Fruit fly (Drosophila melanogaster) whole organism, wandering third instar larva: ENCODE data around the gene CG9121.

Source experiments
- CG32264 ChIP-seq: fragments of 200-800 bp; sonication (Bioruptor generic); optimal IDR thresholded peaks from 2 replicates; lab custom pipeline; 2016; ENCODE audit warnings: missing biosample characterization, missing genetic modification characterization
- CG9705 ChIP-seq: fragments of 200-800 bp; sonication (Bioruptor generic); optimal IDR thresholded peaks from 2 replicates; lab custom pipeline; 2018; ENCODE audit warnings: missing biosample characterization, mild to moderate bottlenecking, missing genetic modification characterization
- CrebA ChIP-seq: fragments of 200-800 bp; sonication (Bioruptor generic); optimal IDR thresholded peaks from 2 replicates; lab custom pipeline; 2016; ENCODE audit warnings: missing biosample characterization, mild to moderate bottlenecking, missing genetic modification characterization, borderline replicate concordance
- Dfd ChIP-seq: fragments of >200 bp; optimal IDR thresholded peaks from 2 replicates; lab custom pipeline; 2017; ENCODE audit warnings: missing biosample characterization, missing genetic modification characterization
- Dif ChIP-seq: fragments of 200-275, 200-300 bp; sonication (Bioruptor generic); optimal IDR thresholded peaks from 2 replicates; lab custom pipeline; 2018; ENCODE audit warnings: missing biosample characterization, missing genetic modification characterization; ENCODE audit not compliant: partially characterized antibody
- GATAd ChIP-seq: sonication (Bioruptor generic); optimal IDR thresholded peaks from 2 replicates; lab custom pipeline; 2016; ENCODE audit warnings: missing biosample characterization, missing genetic modification characterization
- Hnf4 ChIP-seq: fragments of 200-800 bp; sonication (Bioruptor generic); optimal IDR thresholded peaks from 2 replicates; lab custom pipeline; 2016; ENCODE audit warnings: missing biosample characterization, mild to moderate bottlenecking, missing genetic modification characterization
- Hr78 ChIP-seq: fragments of >200 bp; optimal IDR thresholded peaks from 2 replicates; lab custom pipeline; 2017; ENCODE audit warnings: missing biosample characterization, missing genetic modification characterization
- Jra ChIP-seq: sonication (Bioruptor generic); optimal IDR thresholded peaks from 2 replicates; lab custom pipeline; 2016; ENCODE audit warnings: missing biosample characterization, missing genetic modification characterization
- Mio ChIP-seq: sonication (Bioruptor generic); optimal IDR thresholded peaks from 2 replicates; lab custom pipeline; 2016; ENCODE audit warnings: missing biosample characterization, missing genetic modification characterization
- Myc ChIP-seq: fragments of >200 bp; optimal IDR thresholded peaks from 2 replicates; lab custom pipeline; 2017
- N ChIP-seq: fragments of >200 bp; optimal IDR thresholded peaks from 2 replicates; lab custom pipeline; 2018; ENCODE audit warnings: missing biosample characterization, missing external identifiers, missing genetic modification characterization
- Rel ChIP-seq, 2 experiments: fragments of 200-800 bp; sonication (Bioruptor generic) in 1 of 2; optimal IDR thresholded peaks; 2 replicates in 1 of 2; 3 replicates in 1 of 2; lab custom pipeline; 2016 to 2019; ENCODE audit warnings: mild to moderate bottlenecking in 2 of 2, missing biosample characterization in 2 of 2, missing genetic modification characterization in 2 of 2, moderate library complexity in 1 of 2
- Sp1 ChIP-seq: fragments of 200-800 bp; sonication (Bioruptor generic); optimal IDR thresholded peaks from 3 replicates; lab custom pipeline; 2019; ENCODE audit warnings: missing biosample characterization, mild to moderate bottlenecking, missing genetic modification characterization, moderate library complexity
- Vsx2 ChIP-seq: fragments of 200-300, 225-300 bp; sonication (Bioruptor generic); optimal IDR thresholded peaks from 2 replicates; lab custom pipeline; 2018; ENCODE audit warnings: missing biosample characterization, missing genetic modification characterization; ENCODE audit not compliant: partially characterized antibody
- br ChIP-seq: fragments of 200-800 bp; sonication (Bioruptor generic); optimal IDR thresholded peaks from 2 replicates; lab custom pipeline; 2016; ENCODE audit warnings: missing biosample characterization, missing genetic modification characterization
- brk ChIP-seq: fragments of 200-800 bp; sonication (Bioruptor generic); optimal IDR thresholded peaks from 2 replicates; lab custom pipeline; 2016; ENCODE audit warnings: missing biosample characterization, mild to moderate bottlenecking, missing genetic modification characterization
- dl ChIP-seq, 2 experiments: fragments of 175-275, 200-275 bp in 1 of 2; fragments of 200-275 bp in 1 of 2; sonication (Bioruptor generic); optimal IDR thresholded peaks; lab custom pipeline; 2018; ENCODE audit warnings: mild to moderate bottlenecking in 2 of 2, missing biosample characterization in 2 of 2, missing genetic modification characterization in 2 of 2, moderate library complexity in 2 of 2; ENCODE audit not compliant: partially characterized antibody in 2 of 2, insufficient read depth in 1 of 2
- dmrt93B ChIP-seq: fragments of 200-800 bp; sonication (Bioruptor generic); optimal IDR thresholded peaks from 2 replicates; lab custom pipeline; 2018; ENCODE audit warnings: missing biosample characterization, mild to moderate bottlenecking, missing genetic modification characterization
- dsf ChIP-seq: sonication (Bioruptor generic); optimal IDR thresholded peaks from 2 replicates; lab custom pipeline; 2016; ENCODE audit warnings: missing biosample characterization, missing genetic modification characterization, borderline replicate concordance
- ey ChIP-seq: fragments of 200-800 bp; sonication (Bioruptor generic); optimal IDR thresholded peaks from 2 replicates; lab custom pipeline; 2016; ENCODE audit warnings: missing biosample characterization, missing genetic modification characterization
- foxo ChIP-seq, 2 experiments: fragments of 200-800 bp; sonication (Bioruptor generic); optimal IDR thresholded peaks; 2 replicates in 1 of 2; 3 replicates in 1 of 2; lab custom pipeline; 2016 to 2017; ENCODE audit warnings: missing biosample characterization in 2 of 2, missing genetic modification characterization in 2 of 2
- fru ChIP-seq: fragments of 200-800 bp; sonication (Bioruptor generic); optimal IDR thresholded peaks from 3 replicates; lab custom pipeline; 2016; ENCODE audit warnings: missing biosample characterization, mild to moderate bottlenecking, missing genetic modification characterization
- jim ChIP-seq: fragments of 175-275, 200-325 bp; sonication (Bioruptor generic); optimal IDR thresholded peaks from 2 replicates; lab custom pipeline; 2016; ENCODE audit warnings: missing biosample characterization, mild to moderate bottlenecking, missing genetic modification characterization
- lola ChIP-seq: fragments of >200 bp; optimal IDR thresholded peaks from 2 replicates; lab custom pipeline; 2017; ENCODE audit warnings: missing biosample characterization, missing genetic modification characterization
- pan ChIP-seq: fragments of >200 bp; optimal IDR thresholded peaks from 2 replicates; lab custom pipeline; 2017
- psq ChIP-seq: fragments of 200-800 bp; sonication (Bioruptor generic); optimal IDR thresholded peaks from 3 replicates; lab custom pipeline; 2017; ENCODE audit warnings: missing biosample characterization, mild to moderate bottlenecking, missing genetic modification characterization, moderate library complexity
- rgr ChIP-seq: fragments of 200-800 bp; sonication (Bioruptor generic); optimal IDR thresholded peaks from 3 replicates; lab custom pipeline; 2016; ENCODE audit warnings: missing biosample characterization, mild to moderate bottlenecking, missing genetic modification characterization
- sage ChIP-seq: fragments of 200-800 bp; sonication (Bioruptor generic); optimal IDR thresholded peaks from 2 replicates; lab custom pipeline; 2016; ENCODE audit warnings: missing biosample characterization, mild to moderate bottlenecking, missing genetic modification characterization
- tai ChIP-seq: sonication (Bioruptor generic); optimal IDR thresholded peaks from 2 replicates; lab custom pipeline; 2016; ENCODE audit warnings: missing biosample characterization, missing genetic modification characterization
- usp ChIP-seq: fragments of >200 bp; optimal IDR thresholded peaks from 2 replicates; lab custom pipeline; 2017; ENCODE audit warnings: missing biosample characterization, missing genetic modification characterization
- woc ChIP-seq: sonication (Bioruptor generic); optimal IDR thresholded peaks from 2 replicates; lab custom pipeline; 2016; ENCODE audit warnings: missing biosample characterization, mild to moderate bottlenecking, missing genetic modification characterization

The CG9121 gene

dm6 chr2L:5027321-5028069, 23.4 kb downstream of the CG9121 start:
- no peak for TF ChIP-seq woc (GFP tag; lab: Kevin White, UChicago)
- TF ChIP-seq Rel (GFP tag; optimal IDR thresholded peaks at IDR 0.05; lab: Kevin White, UChicago): no peak
- TF ChIP-seq Rel (tag; optimal IDR thresholded peaks at IDR 0.05; lab: Kevin White, UChicago): peak; percentile 10
- no peak for TF ChIP-seq CG32264 (GFP tag; lab: Kevin White, UChicago)
- TF ChIP-seq sage (GFP tag; lab: Kevin White, UChicago): no peak
- TF ChIP-seq, all 38 proteins: peak for 1

dm6 chr2L:5025557-5025956, 25.3 kb downstream of the CG9121 start:
- TF ChIP-seq Dif (GFP tag; lab: Kevin White, UChicago) (no peak), Rel (GFP tag; optimal IDR thresholded peaks at IDR 0.05; lab: Kevin White, UChicago) (no peak), Rel (tag; optimal IDR thresholded peaks at IDR 0.05; lab: Kevin White, UChicago) (no peak), Hnf4 (GFP tag; lab: Kevin White, UChicago) (no peak), brk (GFP tag; lab: Kevin White, UChicago) (no peak), foxo (GFP tag; optimal IDR thresholded peaks at IDR 0.05; lab: Kevin White, UChicago) (no peak), Hr78 (GFP tag; lab: Kevin White, UChicago) (no peak), GATAd (GFP tag; lab: Kevin White, UChicago) (no peak), br (GFP tag; lab: Kevin White, UChicago) (no peak), Sp1 (GFP tag; lab: Kevin White, UChicago) (no peak), CG32264 (GFP tag; lab: Kevin White, UChicago) (no peak), N (GFP tag; lab: Kevin White, UChicago) (no peak), tai (no peak), Dfd (GFP tag; lab: Kevin White, UChicago) (no peak), CG9705 (GFP tag; lab: Kevin White, UChicago) (no peak), rgr (no peak), pan (lab: Kevin White, UChicago) (no peak), Vsx2 (GFP tag; lab: Kevin White, UChicago) (no peak), dl (GFP tag; optimal IDR thresholded peaks at IDR 0.05; lab: Kevin White, UChicago; ENCODE audit: insufficient read depth in 1 of 2, partially characterized antibody in 2 of 2) (no peak), CrebA (GFP tag; lab: Kevin White, UChicago) (no peak), Myc (lab: Kevin White, UChicago) (no peak)

- no peak for TF ChIP-seq psq (GFP tag; lab: Kevin White, UChicago)
- TF ChIP-seq tai: no peak
- TF ChIP-seq Myc (lab: Kevin White, UChicago): no peak
- no peak for TF ChIP-seq sage (GFP tag; lab: Kevin White, UChicago)
- no peak for TF ChIP-seq pan (lab: Kevin White, UChicago)
- TF ChIP-seq Sp1 (GFP tag; lab: Kevin White, UChicago): no peak
- no peak for TF ChIP-seq Hnf4 (GFP tag; lab: Kevin White, UChicago)
- no peak for TF ChIP-seq dl (GFP tag; optimal IDR thresholded peaks at IDR 0.05; lab: Kevin White, UChicago; ENCODE audit: insufficient read depth in 1 of 2, partially characterized antibody in 2 of 2)
- TF ChIP-seq dmrt93B (GFP tag; lab: Kevin White, UChicago): no peak
- no peak for TF ChIP-seq lola (GFP tag; lab: Kevin White, UChicago)
- TF ChIP-seq Dif (GFP tag; lab: Kevin White, UChicago): no peak
- TF ChIP-seq ey (GFP tag; lab: Kevin White, UChicago): no peak
- no peak for TF ChIP-seq usp (GFP tag; lab: Kevin White, UChicago)
- no peak for TF ChIP-seq CG32264 (GFP tag; lab: Kevin White, UChicago)
- no peak for TF ChIP-seq Rel (GFP tag; optimal IDR thresholded peaks at IDR 0.05; lab: Kevin White, UChicago)
- TF ChIP-seq Rel (tag; optimal IDR thresholded peaks at IDR 0.05; lab: Kevin White, UChicago): no peak
- no peak for TF ChIP-seq N (GFP tag; lab: Kevin White, UChicago)
Observed at dm6 chr2L:5022602-5023001, 28.3 kb downstream of the CG9121 start.

dm6 chr2L:5020479-5020878, 30.4 kb downstream of the CG9121 start:
- TF ChIP-seq br (GFP tag; lab: Kevin White, UChicago): no peak
- TF ChIP-seq fru (GFP tag; lab: Kevin White, UChicago): no peak
- no peak for TF ChIP-seq lola (GFP tag; lab: Kevin White, UChicago)
- TF ChIP-seq foxo (GFP tag; optimal IDR thresholded peaks at IDR 0.05; lab: Kevin White, UChicago): no peak
- TF ChIP-seq dsf (GFP tag; lab: Kevin White, UChicago): no peak
- TF ChIP-seq jim (GFP tag; lab: Kevin White, UChicago): no peak
- no peak for TF ChIP-seq ey (GFP tag; lab: Kevin White, UChicago)
- no peak for TF ChIP-seq Mio (GFP tag; lab: Kevin White, UChicago)
- no peak for TF ChIP-seq Jra (GFP tag; lab: Kevin White, UChicago)
- TF ChIP-seq rgr: no peak
- TF ChIP-seq woc (GFP tag; lab: Kevin White, UChicago): no peak
- TF ChIP-seq dl (GFP tag; optimal IDR thresholded peaks at IDR 0.05; lab: Kevin White, UChicago; ENCODE audit: insufficient read depth in 1 of 2, partially characterized antibody in 2 of 2): no peak
- no peak for TF ChIP-seq CG9705 (GFP tag; lab: Kevin White, UChicago)
